Fruit fly (Drosophila melanogaster) whole organism, embryonic: ENCODE results near the gene CG17786.

Source experiments
- Abd-B ChIP-seq: fragments of 200-800 bp; sonication (Bioruptor generic); optimal IDR thresholded peaks from 2 replicates; lab custom pipeline; 2018; ENCODE audit warnings: missing biosample characterization, mild to moderate bottlenecking, missing genetic modification characterization, moderate library complexity
- Aef1 ChIP-seq: fragments of 200-800 bp; sonication (Bioruptor generic); IDR thresholded peaks from 3 replicates; pipeline ENCODE4 v1.3.6; 2022; ENCODE audit warnings: missing biosample characterization, missing genetic modification characterization
- B-H2 ChIP-seq: fragments of 200-800 bp; sonication (Bioruptor generic); optimal IDR thresholded peaks from 2 replicates; lab custom pipeline; 2018; ENCODE audit warnings: missing biosample characterization, mild to moderate bottlenecking, missing genetic modification characterization
- BtbVII ChIP-seq: fragments of 200-800 bp; sonication (Bioruptor generic); optimal IDR thresholded peaks from 3 replicates; lab custom pipeline; 2017; ENCODE audit warnings: missing biosample characterization, mild to moderate bottlenecking, missing genetic modification characterization
- CG11696 ChIP-seq: fragments of 200-800 bp; sonication (Bioruptor generic); IDR thresholded peaks from 2 replicates; pipeline ENCODE4 v1.3.6; 2022; ENCODE audit warnings: missing biosample characterization, missing genetic modification characterization
- CG12769 ChIP-seq: fragments of 200-800 bp; sonication (Bioruptor generic); optimal IDR thresholded peaks from 2 replicates; lab custom pipeline; 2019; ENCODE audit warnings: missing biosample characterization, mild to moderate bottlenecking, missing genetic modification characterization, moderate library complexity
- CG13287 ChIP-seq: fragments of 200-800 bp; sonication (Bioruptor generic); IDR thresholded peaks from 2 replicates; pipeline ENCODE4 v1.3.6; 2022; ENCODE audit warnings: missing biosample characterization, missing genetic modification characterization; ENCODE audit not compliant: partially characterized antibody
- CG14965 ChIP-seq: fragments of 200-800 bp; sonication (Bioruptor generic); optimal IDR thresholded peaks from 2 replicates; lab custom pipeline; 2016; ENCODE audit warnings: missing biosample characterization, missing genetic modification characterization, borderline replicate concordance
- CG15269 ChIP-seq: fragments of 200-800 bp; sonication (Bioruptor generic); optimal IDR thresholded peaks from 2 replicates; lab custom pipeline; 2018; ENCODE audit warnings: missing biosample characterization, mild to moderate bottlenecking, missing genetic modification characterization, moderate library complexity
- CG16779 ChIP-seq: fragments of 200-800 bp; sonication (Bioruptor generic); IDR thresholded peaks from 2 replicates; pipeline ENCODE4 v1.3.6; 2022; ENCODE audit warnings: missing biosample characterization, missing genetic modification characterization
- CG17359 ChIP-seq: fragments of 200-800 bp; sonication (Bioruptor generic); optimal IDR thresholded peaks from 3 replicates; lab custom pipeline; 2018; ENCODE audit warnings: missing biosample characterization, mild to moderate bottlenecking, missing genetic modification characterization, moderate library complexity
- CG33213 ChIP-seq: fragments of 200-800 bp; sonication (Bioruptor generic); optimal IDR thresholded peaks from 3 replicates; lab custom pipeline; 2016; ENCODE audit warnings: missing biosample characterization, missing genetic modification characterization
- CG3838 ChIP-seq: fragments of 200-800 bp; sonication (Bioruptor generic); optimal IDR thresholded peaks from 3 replicates; lab custom pipeline; 2016; ENCODE audit warnings: missing biosample characterization, missing genetic modification characterization
- CG3847 ChIP-seq: fragments of 200-800 bp; sonication (Bioruptor generic); IDR thresholded peaks from 2 replicates; pipeline ENCODE4 v1.3.6; 2022; ENCODE audit warnings: missing biosample characterization, missing genetic modification characterization
- CG7357 ChIP-seq: fragments of 200-800 bp; sonication (Bioruptor generic); IDR thresholded peaks from 3 replicates; pipeline ENCODE4 v1.3.6; 2022; ENCODE audit warnings: missing biosample characterization, missing genetic modification characterization
- CG7556 ChIP-seq: fragments of 200-800 bp; sonication (Bioruptor generic); optimal IDR thresholded peaks from 2 replicates; lab custom pipeline; 2017; ENCODE audit warnings: missing biosample characterization, mild to moderate bottlenecking, missing genetic modification characterization
- CG8765 ChIP-seq: fragments of 200-800 bp; sonication (Bioruptor generic); IDR thresholded peaks from 2 replicates; pipeline ENCODE4 v1.3.6; 2022; ENCODE audit warnings: missing biosample characterization, missing genetic modification characterization
- CoRest ChIP-seq: fragments of 200-800 bp; sonication (Bioruptor generic); optimal IDR thresholded peaks from 3 replicates; lab custom pipeline; 2018; ENCODE audit warnings: missing biosample characterization, mild to moderate bottlenecking, missing genetic modification characterization, moderate library complexity
- HLHmδ ChIP-seq: fragments of 200-800 bp; sonication (Bioruptor generic); optimal IDR thresholded peaks from 2 replicates; lab custom pipeline; 2018; ENCODE audit warnings: missing biosample characterization, mild to moderate bottlenecking, missing genetic modification characterization, moderate library complexity
- HmgZ ChIP-seq: fragments of 200-800 bp; sonication (Bioruptor generic); optimal IDR thresholded peaks from 2 replicates; lab custom pipeline; 2018; ENCODE audit warnings: missing biosample characterization, mild to moderate bottlenecking, missing genetic modification characterization
- NC2β ChIP-seq: fragments of 200-800 bp; sonication (Bioruptor generic); optimal IDR thresholded peaks from 2 replicates; lab custom pipeline; 2016; ENCODE audit warnings: missing biosample characterization, missing genetic modification characterization
- Poxn ChIP-seq: fragments of 200-800 bp; sonication (Bioruptor generic); IDR thresholded peaks from 2 replicates; pipeline ENCODE4 v1.3.6; 2022; ENCODE audit warnings: missing biosample characterization, missing genetic modification characterization
- Xbp1 ChIP-seq: fragments of 200-800 bp; sonication (Bioruptor generic); optimal IDR thresholded peaks from 3 replicates; lab custom pipeline; 2016; ENCODE audit warnings: missing biosample characterization, mild to moderate bottlenecking, missing genetic modification characterization
- Xrp1 ChIP-seq: fragments of 200-800 bp; sonication (Bioruptor generic); IDR thresholded peaks from 2 replicates; pipeline ENCODE4 v1.3.6; 2022; ENCODE audit warnings: missing biosample characterization, missing genetic modification characterization
- abd-A ChIP-seq: fragments of 200-800 bp; sonication (Bioruptor generic); optimal IDR thresholded peaks from 3 replicates; lab custom pipeline; 2019; ENCODE audit warnings: missing biosample characterization, mild to moderate bottlenecking, missing genetic modification characterization, moderate library complexity
- amos ChIP-seq: fragments of 200-800 bp; sonication (Bioruptor generic); IDR thresholded peaks from 2 replicates; pipeline ENCODE4 v1.3.6; 2022; ENCODE audit warnings: missing biosample characterization, missing genetic modification characterization; ENCODE audit not compliant: partially characterized antibody
- az2 ChIP-seq: fragments of 200-800 bp; sonication (Bioruptor generic); optimal IDR thresholded peaks from 3 replicates; lab custom pipeline; 2016; ENCODE audit warnings: missing biosample characterization, missing genetic modification characterization
- cad ChIP-seq: fragments of >200 bp; optimal IDR thresholded peaks from 2 replicates; lab custom pipeline; 2017; ENCODE audit warnings: missing biosample characterization, missing genetic modification characterization
- chm ChIP-seq: fragments of 200-800 bp; sonication (Bioruptor generic); IDR thresholded peaks from 2 replicates; pipeline ENCODE4 v1.3.6; 2022; ENCODE audit warnings: missing biosample characterization, missing genetic modification characterization
- crc ChIP-seq: fragments of 200-800 bp; sonication (Bioruptor generic); optimal IDR thresholded peaks from 2 replicates; lab custom pipeline; 2016; ENCODE audit warnings: missing biosample characterization, missing genetic modification characterization
- dysf ChIP-seq: fragments of 200-800 bp; sonication (Bioruptor generic); IDR thresholded peaks from 3 replicates; pipeline ENCODE4 v1.3.6; 2022; ENCODE audit warnings: missing biosample characterization, missing genetic modification characterization
- h ChIP-seq: fragments of >200 bp; optimal IDR thresholded peaks from 2 replicates; lab custom pipeline; 2017
- ham ChIP-seq: fragments of 200-800 bp; sonication (Bioruptor generic); IDR thresholded peaks from 2 replicates; pipeline ENCODE4 v1.3.6; 2022; ENCODE audit warnings: missing biosample characterization, missing genetic modification characterization
- inv ChIP-seq: fragments of 200-800 bp; sonication (Bioruptor generic); IDR thresholded peaks from 2 replicates; pipeline ENCODE4 v1.3.6; 2022; ENCODE audit warnings: missing biosample characterization, missing genetic modification characterization; ENCODE audit not compliant: partially characterized antibody
- knrl ChIP-seq: fragments of 200-800 bp; sonication (Bioruptor generic); IDR thresholded peaks from 3 replicates; pipeline ENCODE4 v1.3.6; 2022; ENCODE audit warnings: missing biosample characterization, missing genetic modification characterization; ENCODE audit not compliant: partially characterized antibody
- mirr ChIP-seq: fragments of 200-800 bp; sonication (Bioruptor generic); optimal IDR thresholded peaks from 3 replicates; lab custom pipeline; 2018; ENCODE audit warnings: missing biosample characterization, mild to moderate bottlenecking, missing genetic modification characterization
- mld ChIP-seq: fragments of 200-800 bp; sonication (Bioruptor generic); IDR thresholded peaks from 3 replicates; pipeline ENCODE4 v1.3.6; 2022; ENCODE audit warnings: missing biosample characterization, missing genetic modification characterization; ENCODE audit not compliant: partially characterized antibody
- nmo ChIP-seq: fragments of 200-800 bp; sonication (Bioruptor generic); optimal IDR thresholded peaks from 2 replicates; lab custom pipeline; 2018; ENCODE audit warnings: missing biosample characterization, mild to moderate bottlenecking, missing genetic modification characterization, moderate library complexity
- oc ChIP-seq: fragments of 200-800 bp; sonication (Bioruptor generic); optimal IDR thresholded peaks from 2 replicates; lab custom pipeline; 2018; ENCODE audit warnings: missing biosample characterization, mild to moderate bottlenecking, missing genetic modification characterization, moderate library complexity
- onecut ChIP-seq: fragments of 200-800 bp; sonication (Bioruptor generic); IDR thresholded peaks from 2 replicates; pipeline ENCODE4 v1.3.6; 2022; ENCODE audit warnings: missing biosample characterization, missing genetic modification characterization
- pan ChIP-seq, 4 experiments: fragments of >200 bp in 3 of 4; fragments of 200-800 bp in 1 of 4; sonication (Bioruptor generic) in 1 of 4; optimal IDR thresholded peaks in 3 of 4; IDR thresholded peaks in 1 of 4; 2 replicates each; pipeline versions ENCODE4 v1.3.6 to Lab custom; 2017 to 2022; ENCODE audit warnings: missing biosample characterization in 2 of 4, missing genetic modification characterization in 2 of 4, mixed read lengths in 1 of 4
- rib ChIP-seq: fragments of 200-800 bp; sonication (Bioruptor generic); IDR thresholded peaks from 2 replicates; pipeline ENCODE4 v1.3.6; 2022; ENCODE audit warnings: missing biosample characterization, missing genetic modification characterization
- sd ChIP-seq: fragments of 200-800 bp; sonication (Bioruptor generic); optimal IDR thresholded peaks from 3 replicates; lab custom pipeline; 2018; ENCODE audit warnings: missing biosample characterization, mild to moderate bottlenecking, missing genetic modification characterization, moderate library complexity
- sim ChIP-seq: fragments of 200-800 bp; sonication (Bioruptor generic); IDR thresholded peaks from 2 replicates; pipeline ENCODE4 v1.3.6; 2022; ENCODE audit warnings: missing biosample characterization, missing genetic modification characterization
- sr ChIP-seq: fragments of 200-800 bp; sonication (Bioruptor generic); IDR thresholded peaks from 3 replicates; pipeline ENCODE4 v1.3.6; 2022; ENCODE audit warnings: missing biosample characterization, missing genetic modification characterization
- tgo ChIP-seq: fragments of 200-800 bp; sonication (Bioruptor generic); IDR thresholded peaks from 3 replicates; pipeline ENCODE4 v1.3.6; 2022; ENCODE audit warnings: missing biosample characterization, missing genetic modification characterization
- tll ChIP-seq, 2 experiments: fragments of 200-800 bp in 1 of 2; fragments of >200 bp in 1 of 2; sonication (Bioruptor generic) in 1 of 2; optimal IDR thresholded peaks; 2 replicates each; lab custom pipeline; 2017 to 2019; ENCODE audit warnings: missing biosample characterization in 2 of 2, missing genetic modification characterization in 2 of 2, mild to moderate bottlenecking in 1 of 2, moderate library complexity in 1 of 2
- tna ChIP-seq: fragments of 200-800 bp; sonication (Bioruptor generic); IDR thresholded peaks from 2 replicates; pipeline ENCODE4 v1.3.6; 2022; ENCODE audit warnings: missing biosample characterization, missing genetic modification characterization; ENCODE audit not compliant: partially characterized antibody
- z ChIP-seq: fragments of 200-800 bp; sonication (Bioruptor generic); IDR thresholded peaks from 3 replicates; pipeline ENCODE4 v1.3.6; 2022; ENCODE audit warnings: missing biosample characterization, missing genetic modification characterization
- zen ChIP-seq: fragments of 200-800 bp; sonication (Bioruptor generic); optimal IDR thresholded peaks from 3 replicates; lab custom pipeline; 2018; ENCODE audit warnings: missing biosample characterization, mild to moderate bottlenecking, missing genetic modification characterization, moderate library complexity

Gene CG17786

dm6 chr3R:24188619-24189018 is 29.9 kb downstream of the CG17786 start, which contains the start of gene CG5515 (continued):
- TF ChIP-seq mld (GFP tag; lab: Robert Waterston, UW) (peak; percentile 56; the same call in 1 of the 3 replicates), dysf (GFP tag; lab: Robert Waterston, UW) (peak; percentile 92), CG12769 (tag; lab: Kevin White, UChicago) (peak; percentile 75), onecut (GFP tag; lab: Robert Waterston, UW) (peak; percentile 77), Aef1 (GFP tag; lab: Robert Waterston, UW) (peak; percentile 73), Abd-B (GFP tag; lab: Kevin White, UChicago) (peak; percentile 72), CG3847 (GFP tag; lab: Robert Waterston, UW) (peak; percentile 91), CoRest (tag; lab: Kevin White, UChicago) (peak; percentile 84), CG7556 (GFP tag; lab: Kevin White, UChicago) (peak; percentile 37), sd (tag; lab: Kevin White, UChicago) (peak; percentile 50), amos (GFP tag; lab: Robert Waterston, UW) (peak; percentile 71), Xbp1 (peak; percentile 90), BtbVII (GFP tag; lab: Kevin White, UChicago) (no peak), nmo (GFP tag; lab: Kevin White, UChicago) (peak; percentile 87), CG15269 (peak; percentile 76), CG33213 (GFP tag; lab: Kevin White, UChicago) (peak; percentile 74), CG17359 (tag; lab: Kevin White, UChicago) (peak; percentile 50), inv (GFP tag; lab: Robert Waterston, UW) (peak; percentile 81), CG14965 (GFP tag; lab: Kevin White, UChicago) (no peak), knrl (GFP tag; lab: Robert Waterston, UW) (peak; percentile 89), cad (GFP tag; lab: Kevin White, UChicago) (no peak), CG7357 (GFP tag; lab: Robert Waterston, UW) (peak; percentile 62; the same call in 1 of the 3 replicates), Poxn (GFP tag; lab: Robert Waterston, UW) (no peak), sr (GFP tag; lab: Robert Waterston, UW) (peak; percentile 45; the same call in 1 of the 3 replicates), crc (GFP tag; lab: Kevin White, UChicago) (no peak), rib (GFP tag; lab: Robert Waterston, UW) (no peak), oc (peak; percentile 43), tgo (GFP tag; lab: Robert Waterston, UW) (peak; percentile 83), B-H2 (peak; percentile 75), CG3838 (GFP tag; lab: Kevin White, UChicago) (no peak), pan (optimal IDR thresholded peaks at IDR 0.05; lab: Kevin White, UChicago) (no peak), pan (GFP tag; optimal IDR thresholded peaks at IDR 0.05 in 1 of 2, IDR thresholded peaks at IDR 0.05 in 1 of 2) (peak in 1 of 2 experiments; percentile 82), chm (GFP tag; lab: Robert Waterston, UW) (peak; percentile 74), HmgZ (peak; percentile 82), z (GFP tag; lab: Robert Waterston, UW) (no peak), ham (peak; percentile 54; the same call in 1 of the 2 replicates), tna (peak; percentile 81), tll (GFP tag; optimal IDR thresholded peaks at IDR 0.05; lab: Kevin White, UChicago) (no peak), zen (peak; percentile 79), CG8765 (peak; percentile 66), mirr (GFP tag; lab: Kevin White, UChicago) (peak; percentile 62), sim (no peak), NC2β (GFP tag; lab: Kevin White, UChicago) (peak; percentile 61), CG16779 (GFP tag; lab: Robert Waterston, UW) (no peak), h (no peak), Xrp1 (peak; percentile 87), HLHmδ (GFP tag; lab: Kevin White, UChicago) (no peak), abd-A (tag; lab: Kevin White, UChicago) (no peak), az2 (GFP tag; lab: Kevin White, UChicago) (peak; percentile 63), CG13287 (GFP tag; lab: Robert Waterston, UW) (peak; percentile 89), CG11696 (GFP tag; lab: Robert Waterston, UW) (peak; percentile 36; the same call in 1 of the 2 replicates)
